Worm (Caenorhabditis elegans): ENCODE results near the gene F14H12.6.

ce11 chrX:4386493-4386892 is 29.1 kb upstream of the F14H12.6 start:
- TF ChIP-seq pag-3 (tag; optimal IDR thresholded peaks at IDR 0.05; ENCODE audit: borderline replicate concordance) (no peak), unc-55 (GFP tag; optimal IDR thresholded peaks at IDR 0.05) (no peak)
